Fruit fly (Drosophila melanogaster) whole organism, embryonic: ENCODE measurements around the gene Grx5.
A peak's percentile ranks its signal among the peaks of the same experiment; 100 is the strongest.

Source experiments
- Atf-2 ChIP-seq: fragments of 200-800 bp; sonication (Bioruptor generic); optimal IDR thresholded peaks from 2 replicates; lab custom pipeline; 2016; ENCODE audit warnings: missing biosample characterization, missing genetic modification characterization
- B-H1 ChIP-seq: fragments of 200-800 bp; sonication (Bioruptor generic); IDR thresholded peaks from 3 replicates; pipeline ENCODE4 v1.3.6; 2022; ENCODE audit warnings: missing biosample characterization, missing genetic modification characterization
- BEAF-32 ChIP-seq: fragments of 200-800 bp; sonication (Bioruptor generic); optimal IDR thresholded peaks from 3 replicates; lab custom pipeline; 2017; ENCODE audit warnings: missing biosample characterization, missing genetic modification characterization, mild to moderate bottlenecking, moderate library complexity, missing genetic modification reagents
- CG10274 ChIP-seq: fragments of 200-800 bp; sonication (Bioruptor generic); optimal IDR thresholded peaks from 3 replicates; lab custom pipeline; 2017; ENCODE audit warnings: missing biosample characterization, mild to moderate bottlenecking, missing genetic modification characterization
- CG11093 ChIP-seq: fragments of 200-800 bp; sonication (Bioruptor generic); IDR thresholded peaks from 3 replicates; pipeline ENCODE4 v1.3.6; 2022; ENCODE audit warnings: missing biosample characterization, missing genetic modification characterization
- CG12744 ChIP-seq: fragments of 200-800 bp; sonication (Bioruptor generic); optimal IDR thresholded peaks from 2 replicates; lab custom pipeline; 2016; ENCODE audit warnings: missing biosample characterization, missing genetic modification characterization
- CG17568 ChIP-seq: fragments of 200-800 bp; sonication (Bioruptor generic); optimal IDR thresholded peaks from 2 replicates; lab custom pipeline; 2018; ENCODE audit warnings: missing biosample characterization, mild to moderate bottlenecking, missing genetic modification characterization, moderate library complexity
- CG2116 ChIP-seq: fragments of 200-800 bp; sonication (Bioruptor generic); optimal IDR thresholded peaks from 3 replicates; lab custom pipeline; 2018; ENCODE audit warnings: missing biosample characterization, mild to moderate bottlenecking, missing genetic modification characterization
- CG2199 ChIP-seq: fragments of 200-800 bp; sonication (Bioruptor generic); IDR thresholded peaks from 3 replicates; pipeline ENCODE4 v1.3.6; 2022; ENCODE audit warnings: missing biosample characterization, missing genetic modification characterization
- CG2202 ChIP-seq: fragments of 200-800 bp; sonication (Bioruptor generic); optimal IDR thresholded peaks from 2 replicates; lab custom pipeline; 2018; ENCODE audit warnings: missing biosample characterization, mild to moderate bottlenecking, missing genetic modification characterization
- CG3065 ChIP-seq: fragments of 200-800 bp; sonication (Bioruptor generic); optimal IDR thresholded peaks from 2 replicates; lab custom pipeline; 2016; ENCODE audit warnings: missing biosample characterization, missing genetic modification characterization
- CG42726 ChIP-seq: fragments of 200-800 bp; sonication (Bioruptor generic); IDR thresholded peaks from 2 replicates; pipeline ENCODE4 v1.3.6; 2022; ENCODE audit warnings: missing biosample characterization, missing genetic modification characterization; ENCODE audit not compliant: partially characterized antibody
- CG4360 ChIP-seq: fragments of 200-800 bp; sonication (Bioruptor generic); IDR thresholded peaks from 2 replicates; pipeline ENCODE4 v1.3.6; 2022; ENCODE audit warnings: missing biosample characterization, missing genetic modification characterization
- CG43689 ChIP-seq: fragments of 200-800 bp; sonication (Bioruptor generic); IDR thresholded peaks from 2 replicates; pipeline ENCODE4 v1.3.6; 2022; ENCODE audit warnings: missing biosample characterization, missing genetic modification characterization
- CG4730 ChIP-seq: fragments of 200-800 bp; sonication (Bioruptor generic); IDR thresholded peaks from 2 replicates; pipeline ENCODE4 v1.3.6; 2022; ENCODE audit warnings: missing biosample characterization, missing genetic modification characterization
- CG6689 ChIP-seq: fragments of 200-800 bp; sonication (Bioruptor generic); IDR thresholded peaks from 2 replicates; pipeline ENCODE4 v1.3.6; 2022; ENCODE audit warnings: missing biosample characterization, missing genetic modification characterization
- CG7928 ChIP-seq: fragments of 200-800 bp; sonication (Bioruptor generic); optimal IDR thresholded peaks from 2 replicates; lab custom pipeline; 2017; ENCODE audit warnings: missing biosample characterization, mild to moderate bottlenecking, missing genetic modification characterization
- CG7963 ChIP-seq: fragments of 200-800 bp; sonication (Bioruptor generic); IDR thresholded peaks from 3 replicates; pipeline ENCODE4 v1.3.6; 2022; ENCODE audit warnings: missing biosample characterization, missing genetic modification characterization; ENCODE audit not compliant: partially characterized antibody
- Gug ChIP-seq: fragments of 200-800 bp; sonication (Bioruptor generic); IDR thresholded peaks from 4 replicates; pipeline ENCODE4 v1.3.6; 2022; ENCODE audit warnings: missing biosample characterization, missing genetic modification characterization
- Hr39 ChIP-seq: fragments of >200 bp; optimal IDR thresholded peaks from 2 replicates; lab custom pipeline; 2017
- Lhr ChIP-seq: fragments of 200-800 bp; sonication (Bioruptor generic); optimal IDR thresholded peaks from 3 replicates; lab custom pipeline; 2017; ENCODE audit warnings: mild to moderate bottlenecking, missing biosample characterization, missing genetic modification reagents, missing genetic modification characterization
- Max ChIP-seq: fragments of 200-800 bp; sonication (Bioruptor generic); optimal IDR thresholded peaks from 2 replicates; lab custom pipeline; 2016; ENCODE audit warnings: missing biosample characterization, mild to moderate bottlenecking, missing genetic modification characterization
- Optix ChIP-seq: fragments of 200-800 bp; sonication (Bioruptor generic); IDR thresholded peaks from 3 replicates; pipeline ENCODE4 v1.3.6; 2022; ENCODE audit warnings: missing biosample characterization, missing genetic modification characterization
- Poxn ChIP-seq: fragments of 200-800 bp; sonication (Bioruptor generic); IDR thresholded peaks from 2 replicates; pipeline ENCODE4 v1.3.6; 2022; ENCODE audit warnings: missing biosample characterization, missing genetic modification characterization
- Sox102F ChIP-seq: fragments of 200-800 bp; sonication (Bioruptor generic); optimal IDR thresholded peaks from 2 replicates; lab custom pipeline; 2018; ENCODE audit warnings: missing biosample characterization, mild to moderate bottlenecking, missing genetic modification characterization, moderate library complexity
- Spps ChIP-seq: fragments of 200-800 bp; sonication (Bioruptor generic); optimal IDR thresholded peaks from 2 replicates; lab custom pipeline; 2018; ENCODE audit warnings: missing biosample characterization, mild to moderate bottlenecking, missing genetic modification characterization
- Xbp1 ChIP-seq: fragments of 200-800 bp; sonication (Bioruptor generic); optimal IDR thresholded peaks from 3 replicates; lab custom pipeline; 2016; ENCODE audit warnings: missing biosample characterization, mild to moderate bottlenecking, missing genetic modification characterization
- ac ChIP-seq: fragments of 200-800 bp; sonication (Bioruptor generic); optimal IDR thresholded peaks from 3 replicates; lab custom pipeline; 2017; ENCODE audit warnings: missing biosample characterization, mild to moderate bottlenecking, missing genetic modification characterization
- ara ChIP-seq: fragments of 200-800 bp; sonication (Bioruptor generic); IDR thresholded peaks from 2 replicates; pipeline ENCODE4 v1.3.6; 2022; ENCODE audit warnings: missing biosample characterization, missing genetic modification characterization
- ato ChIP-seq: fragments of 200-800 bp; sonication (Bioruptor generic); IDR thresholded peaks from 2 replicates; pipeline ENCODE4 v1.3.6; 2022; ENCODE audit warnings: missing biosample characterization, missing genetic modification characterization; ENCODE audit not compliant: partially characterized antibody
- bbx ChIP-seq: fragments of 200-800 bp; sonication (Bioruptor generic); IDR thresholded peaks from 2 replicates; pipeline ENCODE4 v1.3.6; 2022; ENCODE audit warnings: missing biosample characterization, missing genetic modification characterization; ENCODE audit not compliant: partially characterized antibody
- bowl ChIP-seq: fragments of 200-800 bp; sonication (Bioruptor generic); IDR thresholded peaks from 2 replicates; pipeline ENCODE4 v1.3.6; 2022; ENCODE audit warnings: missing biosample characterization, missing genetic modification characterization
- br ChIP-seq: fragments of >200 bp; optimal IDR thresholded peaks from 2 replicates; lab custom pipeline; 2017
- cg ChIP-seq: fragments of 200-800 bp; sonication (Bioruptor generic); optimal IDR thresholded peaks from 3 replicates; lab custom pipeline; 2019; ENCODE audit warnings: missing biosample characterization, mild to moderate bottlenecking, missing genetic modification characterization, moderate library complexity
- chif ChIP-seq, 2 experiments: fragments of 200-800 bp; sonication (Bioruptor generic); optimal IDR thresholded peaks; 3 replicates each; lab custom pipeline; 2016; ENCODE audit warnings: missing biosample characterization in 2 of 2, missing genetic modification characterization in 2 of 2
- danr ChIP-seq: fragments of 200-800 bp; sonication (Bioruptor generic); IDR thresholded peaks from 2 replicates; pipeline ENCODE4 v1.3.6; 2022; ENCODE audit warnings: missing biosample characterization, missing genetic modification characterization
- dpn ChIP-seq, 2 experiments: fragments of 200-800 bp; sonication (Bioruptor generic); optimal IDR thresholded peaks; 3 replicates each; lab custom pipeline; 2016; ENCODE audit warnings: missing biosample characterization in 2 of 2, missing genetic modification characterization in 2 of 2
- esg ChIP-seq: fragments of 200-800 bp; sonication (Bioruptor generic); conservative IDR thresholded peaks from 2 replicates; pipeline ENCODE4 v1.3.6; 2022; ENCODE audit warnings: missing biosample characterization, missing genetic modification characterization
- gce ChIP-seq: fragments of 200-800 bp; sonication (Bioruptor generic); IDR thresholded peaks from 3 replicates; pipeline ENCODE4 v1.3.6; 2022; ENCODE audit warnings: missing biosample characterization, missing genetic modification characterization
- insv ChIP-seq, 2 experiments: fragments of 200-800 bp; sonication (Bioruptor generic); optimal IDR thresholded peaks; 3 replicates each; lab custom pipeline; 2016 to 2018; ENCODE audit warnings: missing biosample characterization in 2 of 2, missing genetic modification characterization in 2 of 2
- mam ChIP-seq: fragments of 200-800 bp; sonication (Bioruptor generic); optimal IDR thresholded peaks from 3 replicates; lab custom pipeline; 2016; ENCODE audit warnings: missing biosample characterization, missing genetic modification characterization
- onecut ChIP-seq: fragments of 200-800 bp; sonication (Bioruptor generic); IDR thresholded peaks from 2 replicates; pipeline ENCODE4 v1.3.6; 2022; ENCODE audit warnings: missing biosample characterization, missing genetic modification characterization
- pb ChIP-seq: fragments of 200-800 bp; sonication (Bioruptor generic); optimal IDR thresholded peaks from 3 replicates; lab custom pipeline; 2016; ENCODE audit warnings: missing biosample characterization, missing genetic modification characterization
- pnt ChIP-seq: fragments of 200-800 bp; sonication (Bioruptor generic); optimal IDR thresholded peaks from 3 replicates; lab custom pipeline; 2016; ENCODE audit warnings: missing biosample characterization, missing genetic modification characterization
- pzg ChIP-seq: fragments of 200-800 bp; sonication (Bioruptor generic); optimal IDR thresholded peaks from 3 replicates; lab custom pipeline; 2018; ENCODE audit warnings: missing biosample characterization, mild to moderate bottlenecking, missing genetic modification characterization, moderate library complexity
- shn ChIP-seq: fragments of 200-800 bp; sonication (Bioruptor generic); optimal IDR thresholded peaks from 3 replicates; lab custom pipeline; 2016; ENCODE audit warnings: missing biosample characterization, missing genetic modification characterization
- so ChIP-seq: fragments of 200-800 bp; sonication (Bioruptor generic); IDR thresholded peaks from 3 replicates; pipeline ENCODE4 v1.3.6; 2022; ENCODE audit warnings: missing biosample characterization, missing genetic modification characterization
- sqz ChIP-seq: fragments of 200-800 bp; sonication (Bioruptor generic); optimal IDR thresholded peaks from 3 replicates; lab custom pipeline; 2018; ENCODE audit warnings: missing biosample characterization, mild to moderate bottlenecking, missing genetic modification characterization
- sr ChIP-seq: fragments of 200-800 bp; sonication (Bioruptor generic); IDR thresholded peaks from 3 replicates; pipeline ENCODE4 v1.3.6; 2022; ENCODE audit warnings: missing biosample characterization, missing genetic modification characterization
- sug ChIP-seq: fragments of 200-800 bp; optimal IDR thresholded peaks from 2 replicates; lab custom pipeline; 2019; ENCODE audit warnings: missing biosample characterization, mild to moderate bottlenecking, missing genetic modification characterization, moderate library complexity
- usp ChIP-seq: fragments of >200 bp; optimal IDR thresholded peaks from 2 replicates; lab custom pipeline; 2017; ENCODE audit warnings: missing biosample characterization, missing genetic modification characterization

Grx5 gene

dm6 chrX:14825922-14826617 is 11.9 kb downstream of the Grx5 start, which contains the start of gene rut (continued):
- TF ChIP-seq CG12744 (GFP tag; lab: Kevin White, UChicago) (peak; percentile 25), Poxn (GFP tag; lab: Robert Waterston, UW) (no peak), mam (GFP tag; lab: Kevin White, UChicago) (peak; percentile 27), Atf-2 (no peak), CG3065 (GFP tag; lab: Kevin White, UChicago) (no peak), CG42726 (GFP tag; lab: Robert Waterston, UW) (peak; percentile 96), bowl (GFP tag; lab: Robert Waterston, UW) (no peak), ac (GFP tag; lab: Kevin White, UChicago) (no peak), CG17568 (GFP tag; lab: Kevin White, UChicago) (no peak), Lhr (GFP tag; lab: Kevin White, UChicago) (no peak), pnt (no peak), B-H1 (no peak), Optix (GFP tag; lab: Robert Waterston, UW) (0 out of 3 replicates have a peak, but pooled peaks have one; percentile 10), CG4730 (GFP tag; lab: Robert Waterston, UW) (no peak), CG2202 (no peak), CG11093 (no peak), usp (GFP tag; lab: Kevin White, UChicago) (no peak), CG7928 (no peak), Max (no peak), BEAF-32 (peak; percentile 88), CG2116 (GFP tag; lab: Kevin White, UChicago) (peak; percentile 17), esg (GFP tag; lab: Robert Waterston, UW) (no peak), so (GFP tag; lab: Robert Waterston, UW) (no peak), CG2199 (GFP tag; lab: Robert Waterston, UW) (no peak), onecut (GFP tag; lab: Robert Waterston, UW) (peak; percentile 22; the same call in 1 of the 2 replicates), CG43689 (GFP tag; lab: Robert Waterston, UW) (no peak), Xbp1 (GFP tag; lab: Kevin White, UChicago) (no peak), ara (GFP tag; lab: Robert Waterston, UW) (0 out of 2 replicates have a peak, but pooled peaks have one; percentile 19), sug (tag; lab: Kevin White, UChicago) (peak; percentile 13), CG4360 (GFP tag; lab: Robert Waterston, UW) (no peak), pb (GFP tag; lab: Kevin White, UChicago) (no peak), Spps (tag; lab: Kevin White, UChicago) (no peak), bbx (GFP tag; lab: Robert Waterston, UW) (peak; percentile 97), pzg (peak; percentile 64), sqz (GFP tag; lab: Kevin White, UChicago) (no peak), ato (peak; percentile 92; the same call in 1 of the 2 replicates), shn (no peak), Hr39 (lab: Kevin White, UChicago) (no peak), danr (GFP tag; lab: Robert Waterston, UW) (no peak), gce (GFP tag; lab: Robert Waterston, UW) (no peak), CG7963 (GFP tag; lab: Robert Waterston, UW) (peak; percentile 86), Gug (GFP tag; lab: Robert Waterston, UW) (no peak; the same call in 3 of the 4 replicates), Sox102F (no peak), insv (GFP tag; optimal IDR thresholded peaks at IDR 0.05; lab: Kevin White, UChicago) (no peak), br (lab: Kevin White, UChicago) (no peak), CG6689 (GFP tag; lab: Robert Waterston, UW) (0 out of 2 replicates have a peak, but pooled peaks have one; percentile 7), sr (GFP tag; lab: Robert Waterston, UW) (no peak), CG10274 (GFP tag; lab: Kevin White, UChicago) (peak; percentile 14), dpn (GFP tag; optimal IDR thresholded peaks at IDR 0.05; lab: Kevin White, UChicago) (no peak), cg (GFP tag; lab: Kevin White, UChicago) (no peak), chif (GFP tag; optimal IDR thresholded peaks at IDR 0.05; lab: Kevin White, UChicago) (no peak)
